Worm (Caenorhabditis elegans): ENCODE data around the gene C05G5.2.
A peak's percentile ranks its signal among the peaks of the same experiment; 100 is the strongest.
"Not testable (repeated sequence)": the region's sequence is repeated elsewhere in the genome, so short reads cannot be mapped to it uniquely, and the experiment has no call there.

ce11 chrX:14724139-14724538 is 23.0 kb upstream of the C05G5.2 start:
- TF ChIP-seq T22C8.4 (GFP tag; IDR thresholded peaks at IDR 0.05); tab-1 (GFP tag; IDR thresholded peaks at IDR 0.05); klf-2 (GFP tag; conservative IDR thresholded peaks at IDR 0.05); ztf-23 (GFP tag; IDR thresholded peaks at IDR 0.05); ztf-29 (GFP tag; IDR thresholded peaks at IDR 0.05); med-1 (GFP tag; optimal IDR thresholded peaks at IDR 0.05; ENCODE audit: insufficient read depth); ref-1 (GFP tag; conservative IDR thresholded peaks at IDR 0.05): not testable (repeated sequence)
- TF ChIP-seq flt-1 (GFP tag; IDR thresholded peaks at IDR 0.05): peak; percentile 35; the same call in 1 of the 2 replicates
